Worm (Caenorhabditis elegans) whole organism, young adult: ENCODE measurements around the gene C35A5.4.

ENCODE experiments used
- B0261.1 ChIP-seq: sonication (generic microtip); optimal IDR thresholded peaks from 2 replicates; lab custom pipeline; 2016; ENCODE audit warnings: mild to moderate bottlenecking, missing genetic modification characterization, moderate library complexity, missing compliant biosample characterization
- B0336.3 ChIP-seq: fragments of 200-800 bp; sonication (Bioruptor generic); IDR thresholded peaks from 2 replicates; pipeline ENCODE4 v1.3.6; 2022; ENCODE audit warnings: missing genetic modification characterization, missing compliant biosample characterization
- C06A6.2 ChIP-seq: fragments of 200-800 bp; sonication (Bioruptor generic); conservative IDR thresholded peaks from 2 replicates; pipeline ENCODE4 v1.3.6; 2022; ENCODE audit warnings: missing genetic modification characterization, missing compliant biosample characterization
- C17E4.6 ChIP-seq: fragments of 200-800 bp; sonication (Bioruptor generic); IDR thresholded peaks from 2 replicates; pipeline ENCODE4 v1.3.6; 2022; ENCODE audit warnings: missing genetic modification reagents, missing genetic modification characterization, missing compliant biosample characterization
- F23B12.7 ChIP-seq: sonication (generic microtip); optimal IDR thresholded peaks from 2 replicates; lab custom pipeline; 2017; ENCODE audit warnings: missing genetic modification characterization, mild to moderate bottlenecking, missing compliant biosample characterization, antibody characterized with exemption, moderate library complexity; ENCODE audit not compliant: insufficient read depth
- F52B5.7 ChIP-seq: sonication (generic microtip); optimal IDR thresholded peaks from 2 replicates; lab custom pipeline; 2016; ENCODE audit warnings: mild to moderate bottlenecking, missing genetic modification characterization, missing compliant biosample characterization
- F55B11.4 ChIP-seq: sonication (generic microtip); optimal IDR thresholded peaks from 2 replicates; lab custom pipeline; 2016; ENCODE audit warnings: missing compliant biosample characterization, missing genetic modification characterization, borderline replicate concordance; ENCODE audit not compliant: insufficient read depth
- F57C9.4 ChIP-seq: sonication (generic microtip); optimal IDR thresholded peaks from 2 replicates; lab custom pipeline; 2017; ENCODE audit warnings: mild to moderate bottlenecking, missing genetic modification characterization, missing compliant biosample characterization
- T26A5.8 ChIP-seq: sonication (generic microtip); optimal IDR thresholded peaks from 2 replicates; lab custom pipeline; 2016; ENCODE audit warnings: missing genetic modification characterization, missing compliant biosample characterization
- Y53G8AR.9 ChIP-seq: fragments of 200-800 bp; sonication (Bioruptor generic); conservative IDR thresholded peaks from 2 replicates; pipeline ENCODE4 v1.3.6; 2022; ENCODE audit warnings: missing genetic modification reagents, missing genetic modification characterization, missing compliant biosample characterization
- Y95B8A.8 ChIP-seq: fragments of 200-800 bp; sonication (Bioruptor generic); IDR thresholded peaks from 2 replicates; pipeline ENCODE4 v1.3.6; 2022; ENCODE audit warnings: missing genetic modification reagents, missing genetic modification characterization, missing compliant biosample characterization
- aptf-2 ChIP-seq: fragments of 200-800 bp; sonication (Bioruptor generic); conservative IDR thresholded peaks from 2 replicates; pipeline ENCODE4 v1.3.6; 2022; ENCODE audit warnings: missing genetic modification reagents, missing genetic modification characterization, missing compliant biosample characterization
- atf-7 ChIP-seq: sonication (generic microtip); optimal IDR thresholded peaks from 2 replicates; lab custom pipeline; 2017; ENCODE audit warnings: mild to moderate bottlenecking, missing genetic modification characterization, missing compliant biosample characterization
- ceh-100 ChIP-seq: fragments of 200-800 bp; sonication (Bioruptor generic); IDR thresholded peaks from 2 replicates; pipeline ENCODE4 v1.3.6; 2022; ENCODE audit warnings: missing genetic modification reagents, missing genetic modification characterization, missing compliant biosample characterization
- ceh-58 ChIP-seq: fragments of 200-800 bp; sonication (Bioruptor generic); IDR thresholded peaks from 2 replicates; pipeline ENCODE4 v1.3.6; 2022; ENCODE audit warnings: missing genetic modification characterization, missing compliant biosample characterization
- ceh-79 ChIP-seq: sonication (generic microtip); optimal IDR thresholded peaks from 2 replicates; lab custom pipeline; 2017; ENCODE audit warnings: mild to moderate bottlenecking, missing genetic modification characterization, missing compliant biosample characterization
- die-1 ChIP-seq: sonication (generic microtip); optimal IDR thresholded peaks from 2 replicates; lab custom pipeline; 2016; ENCODE audit warnings: missing genotype, mild to moderate bottlenecking, missing genetic modification characterization, missing compliant biosample characterization
- dpl-1 ChIP-seq: fragments of 150-350 bp; optimal IDR thresholded peaks from 2 replicates; lab custom pipeline; 2014; ENCODE audit warnings: missing biosample characterization, missing genetic modification reagents, missing genetic modification characterization
- efl-1 ChIP-seq: fragments of 150-350 bp; optimal IDR thresholded peaks from 2 replicates; lab custom pipeline; 2014; ENCODE audit warnings: missing biosample characterization, missing genetic modification reagents, missing genetic modification characterization
- ekl-4 ChIP-seq: fragments of 200-800 bp; sonication (Bioruptor generic); IDR thresholded peaks from 2 replicates; pipeline ENCODE4 v1.3.6; 2022; ENCODE audit warnings: missing genetic modification reagents, missing genetic modification characterization, missing compliant biosample characterization
- ets-4 ChIP-seq: fragments of 200-800 bp; sonication (Bioruptor generic); optimal IDR thresholded peaks from 2 replicates; lab custom pipeline; 2018; ENCODE audit warnings: mild to moderate bottlenecking, missing genetic modification characterization, missing compliant biosample characterization
- gei-17 ChIP-seq: fragments of 200-800 bp; sonication (Bioruptor generic); optimal IDR thresholded peaks from 2 replicates; lab custom pipeline; 2018; ENCODE audit warnings: mild to moderate bottlenecking, missing genetic modification characterization, missing compliant biosample characterization
- him-1 ChIP-seq: sonication (generic microtip); optimal IDR thresholded peaks from 2 replicates; lab custom pipeline; 2016; ENCODE audit warnings: missing genotype, missing genetic modification reagents, missing genetic modification characterization, missing compliant biosample characterization
- hmg-20 ChIP-seq: fragments of 200-800 bp; sonication (Bioruptor generic); IDR thresholded peaks from 2 replicates; pipeline ENCODE4 v1.3.6; 2022; ENCODE audit warnings: missing genetic modification reagents, missing genetic modification characterization, missing compliant biosample characterization
- lin-35 ChIP-seq, 3 experiments: fragments of 150-350 bp in 2 of 3; sonication (generic microtip) in 1 of 3; optimal IDR thresholded peaks; 2 replicates each; lab custom pipeline; 2014 to 2018; ENCODE audit warnings: missing biosample characterization in 3 of 3, missing genetic modification characterization in 3 of 3, missing genetic modification reagents in 3 of 3
- lir-1 ChIP-seq: fragments of 200-800 bp; sonication (Bioruptor generic); conservative IDR thresholded peaks from 2 replicates; pipeline ENCODE4 v1.3.6; 2022; ENCODE audit warnings: missing genetic modification reagents, missing genetic modification characterization, missing compliant biosample characterization
- lsl-1 ChIP-seq: fragments of 200-800 bp; sonication (Bioruptor generic); optimal IDR thresholded peaks from 2 replicates; lab custom pipeline; 2018; ENCODE audit warnings: mild to moderate bottlenecking, missing genetic modification characterization, moderate library complexity, missing compliant biosample characterization
- lsy-27 ChIP-seq: sonication (generic microtip); optimal IDR thresholded peaks from 2 replicates; lab custom pipeline; 2017; ENCODE audit warnings: missing genetic modification characterization, mild to moderate bottlenecking, missing compliant biosample characterization, antibody characterized with exemption, missing genotype, borderline replicate concordance; ENCODE audit not compliant: insufficient read depth
- madf-10 ChIP-seq: sonication (generic microtip); optimal IDR thresholded peaks from 2 replicates; lab custom pipeline; 2016; ENCODE audit warnings: mild to moderate bottlenecking, missing genetic modification characterization, missing compliant biosample characterization
- mcd-1 ChIP-seq: fragments of 200-800 bp; sonication (Bioruptor generic); IDR thresholded peaks from 2 replicates; pipeline ENCODE4 v1.3.6; 2022; ENCODE audit warnings: missing genetic modification reagents, missing genetic modification characterization, missing compliant biosample characterization
- nfya-1 ChIP-seq: sonication (generic microtip); optimal IDR thresholded peaks from 2 replicates; lab custom pipeline; 2017; ENCODE audit warnings: antibody characterized with exemption, missing compliant biosample characterization, missing genetic modification characterization, borderline replicate concordance; ENCODE audit not compliant: insufficient read depth
- nfyb-1 ChIP-seq: fragments of 200-800 bp; sonication (Bioruptor generic); IDR thresholded peaks from 2 replicates; pipeline ENCODE4 v1.3.6; 2022; ENCODE audit warnings: missing genetic modification reagents, missing genetic modification characterization, missing compliant biosample characterization
- pbrm-1 ChIP-seq: fragments of 200-800 bp; sonication (Bioruptor generic); IDR thresholded peaks from 2 replicates; pipeline ENCODE4 v1.3.6; 2022; ENCODE audit warnings: missing genetic modification reagents, missing genetic modification characterization, missing compliant biosample characterization
- pha-4 ChIP-seq: fragments of 150-350 bp; sonication (generic microtip); optimal IDR thresholded peaks from 2 replicates; lab custom pipeline; 2014; ENCODE audit warnings: missing biosample characterization, missing genetic modification reagents, missing genetic modification characterization
- rec-8 ChIP-seq, 2 experiments: sonication (generic microtip); optimal IDR thresholded peaks; 2 replicates each; lab custom pipeline; 2016; ENCODE audit warnings: mild to moderate bottlenecking in 2 of 2, missing genetic modification characterization in 2 of 2, missing genetic modification reagents in 2 of 2, missing genotype in 2 of 2, missing biosample characterization in 1 of 2, missing compliant biosample characterization in 1 of 2, moderate library complexity in 1 of 2
- rpc-1 ChIP-seq, 2 experiments: fragments of 150-350 bp in 1 of 2; sonication (generic microtip) in 1 of 2; optimal IDR thresholded peaks; 2 replicates each; lab custom pipeline; 2014 to 2018; ENCODE audit warnings: missing biosample characterization in 1 of 2, missing genetic modification characterization in 1 of 2, missing genetic modification reagents in 1 of 2, missing genotype in 1 of 2
- sea-2 ChIP-seq: fragments of 200-800 bp; sonication (Bioruptor generic); IDR thresholded peaks from 2 replicates; pipeline ENCODE4 v1.3.6; 2022; ENCODE audit warnings: missing genetic modification characterization, missing compliant biosample characterization
- snpc-1.1 ChIP-seq: sonication (generic microtip); optimal IDR thresholded peaks from 2 replicates; lab custom pipeline; 2017; ENCODE audit warnings: missing genetic modification characterization, mild to moderate bottlenecking, missing compliant biosample characterization, antibody characterized with exemption, moderate library complexity, missing genotype, missing genetic modification reagents; ENCODE audit not compliant: insufficient read depth
- tbx-9 ChIP-seq: sonication (generic microtip); optimal IDR thresholded peaks from 2 replicates; lab custom pipeline; 2016; ENCODE audit warnings: borderline replicate concordance, missing genetic modification characterization, inconsistent platforms, missing compliant biosample characterization
- unc-62 ChIP-seq: fragments of 150-350 bp; optimal IDR thresholded peaks from 2 replicates; lab custom pipeline; 2014; ENCODE audit warnings: missing biosample characterization, missing genetic modification reagents, missing genetic modification characterization
- zim-3 ChIP-seq: sonication (generic microtip); optimal IDR thresholded peaks from 2 replicates; lab custom pipeline; 2017; ENCODE audit warnings: mild to moderate bottlenecking, missing genetic modification characterization, moderate library complexity, missing compliant biosample characterization
- ztf-28 ChIP-seq: fragments of 200-800 bp; sonication (Bioruptor generic); IDR thresholded peaks from 2 replicates; pipeline ENCODE4 v1.3.6; 2022; ENCODE audit warnings: missing genetic modification reagents, missing genetic modification characterization, missing compliant biosample characterization
- ztf-6 ChIP-seq: fragments of 200-800 bp; sonication (Bioruptor generic); IDR thresholded peaks from 2 replicates; pipeline ENCODE4 v1.3.6; 2022; ENCODE audit warnings: missing genetic modification reagents, missing genetic modification characterization, missing compliant biosample characterization

C35A5.4 gene

DNA sequence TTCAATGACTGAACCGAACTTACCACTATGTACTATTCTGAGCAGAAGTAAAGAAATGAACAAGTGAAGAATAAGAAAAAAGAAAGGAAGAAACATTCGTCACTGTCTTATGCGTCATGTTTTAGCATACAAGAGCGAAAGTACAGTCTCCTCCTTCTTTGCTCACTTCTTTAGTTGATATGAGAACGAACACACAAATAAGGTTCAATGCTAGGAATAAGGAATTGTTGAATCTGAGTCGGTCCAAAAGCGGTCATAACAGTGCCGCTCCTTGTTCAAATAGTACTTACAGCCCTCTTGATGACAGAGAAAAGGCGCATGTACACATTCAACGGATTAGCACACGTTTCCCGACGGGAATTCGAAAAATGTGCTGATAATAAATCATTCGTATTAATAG, 42.3 kb downstream of the C35A5.4 start, which contains the start of gene F25D1.8:
Gene F25D1.8 (plus strand): TSS at position 301 of the 400 bp plus-strand sequence.
- no peak for TF ChIP-seq pbrm-1 (GFP tag; lab: Robert Waterston, UW)
- TF ChIP-seq aptf-2 (GFP tag; lab: Robert Waterston, UW) = no peak
- TF ChIP-seq F55B11.4 (tag; lab: Kevin White, UChicago) = no peak
- TF ChIP-seq die-1 (tag; lab: Kevin White, UChicago) = no peak
- TF ChIP-seq B0336.3 (GFP tag; lab: Robert Waterston, UW) = no peak
- TF ChIP-seq C06A6.2 (GFP tag; lab: Robert Waterston, UW) = no peak

DNA sequence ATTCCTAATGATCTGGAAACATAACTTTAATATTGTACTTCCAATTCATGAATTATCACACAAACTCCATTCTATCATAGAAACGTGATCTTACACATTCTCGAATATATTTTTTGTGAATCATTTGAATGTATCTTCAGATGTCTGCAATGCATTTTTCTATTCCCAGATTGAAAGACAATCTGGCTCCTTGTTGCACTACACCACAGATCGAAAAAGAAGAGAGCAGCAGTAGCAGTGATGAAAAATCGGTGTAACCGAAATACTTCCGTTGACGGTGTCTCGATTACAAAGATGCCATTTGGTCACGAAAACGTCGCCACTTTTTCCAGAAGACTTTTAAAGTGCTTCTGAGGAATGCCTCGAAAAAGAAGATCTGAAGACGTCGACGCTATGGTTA, 43.2 kb downstream of the C35A5.4 start, which contains the start of gene degt-1:
Gene degt-1 (plus strand): TSS at position 301 of the 400 bp plus-strand sequence.
- no peak for TF ChIP-seq dpl-1 (GFP tag; lab: Kevin White, UChicago)

DNA sequence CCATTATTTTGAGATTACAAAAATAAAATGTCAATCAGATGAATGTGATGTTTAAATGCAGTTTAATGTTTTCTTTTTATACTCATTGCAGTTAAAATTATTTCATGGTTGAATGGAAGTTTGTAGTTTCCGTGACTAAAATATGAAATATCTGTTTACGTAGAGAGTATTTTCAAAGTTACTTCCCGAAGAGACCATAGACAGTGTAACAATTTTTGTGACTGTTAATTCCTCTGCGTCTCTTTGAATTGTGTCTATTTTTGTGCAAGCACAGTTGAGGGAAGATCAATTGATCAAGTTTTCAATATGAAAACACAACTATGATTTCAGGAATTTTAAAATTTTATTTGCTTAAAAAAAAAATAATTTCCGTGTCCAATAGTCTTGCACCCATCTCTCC, 49.9 kb downstream of the C35A5.4 start, which contains the start of gene F25D1.5:
Gene F25D1.5 (minus strand): TSS at position 35 of the 400 bp plus-strand sequence.
- no peak for TF ChIP-seq ceh-58 (GFP tag; lab: Robert Waterston, UW)
- TF ChIP-seq ekl-4 (GFP tag; lab: Robert Waterston, UW) = no peak
- TF ChIP-seq efl-1 (GFP tag; lab: Kevin White, UChicago) = no peak
- no peak for TF ChIP-seq lsy-27 (tag; lab: Kevin White, UChicago)
- no peak for TF ChIP-seq ztf-28 (GFP tag; lab: Robert Waterston, UW)
- no peak for TF ChIP-seq ets-4 (GFP tag; lab: Kevin White, UChicago)
- no peak for TF ChIP-seq F23B12.7 (tag; lab: Kevin White, UChicago)
- TF ChIP-seq nfya-1 = no peak
- no peak for TF ChIP-seq F57C9.4 (tag; lab: Kevin White, UChicago)
- no peak for TF ChIP-seq F52B5.7
- no peak for TF ChIP-seq lin-35 (GFP tag; optimal IDR thresholded peaks at IDR 0.05; lab: Kevin White, UChicago)
- TF ChIP-seq nfyb-1 (GFP tag; lab: Robert Waterston, UW) = no peak
- no peak for TF ChIP-seq atf-7
- TF ChIP-seq him-1 (tag; lab: Kevin White, UChicago) = no peak
- TF ChIP-seq gei-17 (GFP tag; lab: Kevin White, UChicago) = no peak
- no peak for TF ChIP-seq C17E4.6 (GFP tag; lab: Robert Waterston, UW)
- no peak for TF ChIP-seq tbx-9 (tag; lab: Kevin White, UChicago)
- TF ChIP-seq lir-1 (GFP tag; lab: Robert Waterston, UW) = no peak
- TF ChIP-seq ztf-6 (GFP tag; lab: Robert Waterston, UW) = no peak
- TF ChIP-seq zim-3 = no peak

DNA sequence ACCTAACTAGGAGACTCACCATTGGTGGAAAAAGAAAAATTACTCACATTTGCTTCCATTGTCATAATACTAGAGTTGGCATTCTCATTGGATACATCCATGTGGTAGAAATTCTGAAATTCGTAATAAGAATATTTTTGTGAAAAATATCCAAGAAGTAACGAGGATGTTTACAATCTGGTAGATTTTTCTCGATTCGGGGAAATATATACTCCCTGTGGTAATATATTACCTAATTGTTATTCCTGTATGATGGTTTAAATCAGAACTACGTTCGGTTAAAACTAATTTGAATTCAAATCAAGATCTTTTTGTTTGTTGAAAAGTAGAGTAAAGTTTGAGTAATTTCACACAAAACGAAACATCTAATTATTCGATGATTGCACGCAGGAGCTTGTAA, 52.1 kb downstream of the C35A5.4 start, which contains the start of gene srd-34:
Gene srd-34 (minus strand): TSS at position 101 of the 400 bp plus-strand sequence.
- TF ChIP-seq sea-2 (GFP tag; lab: Robert Waterston, UW) (no peak), T26A5.8 (tag; lab: Kevin White, UChicago) (no peak), Y53G8AR.9 (GFP tag; lab: Robert Waterston, UW) (no peak), ets-4 (GFP tag; lab: Kevin White, UChicago) (no peak), ceh-79 (no peak), rpc-1 (optimal IDR thresholded peaks at IDR 0.05; lab: Kevin White, UChicago) (no peak), rpc-1 (tag; optimal IDR thresholded peaks at IDR 0.05; lab: Kevin White, UChicago) (no peak), hmg-20 (GFP tag; lab: Robert Waterston, UW) (no peak), unc-62 (no peak), pbrm-1 (GFP tag; lab: Robert Waterston, UW) (no peak), lsl-1 (no peak), Y95B8A.8 (GFP tag; lab: Robert Waterston, UW) (no peak), pha-4 (tag; lab: Kevin White, UChicago) (no peak), B0261.1 (tag; lab: Kevin White, UChicago) (no peak), madf-10 (tag; lab: Kevin White, UChicago) (no peak), snpc-1.1 (no peak), rec-8 (tag; optimal IDR thresholded peaks at IDR 0.05; lab: Kevin White, UChicago) (no peak), zim-3 (no peak), ceh-100 (GFP tag; lab: Robert Waterston, UW) (no peak), mcd-1 (GFP tag; lab: Robert Waterston, UW) (no peak)
